Worm (Caenorhabditis elegans) whole organism, midembryonic: ENCODE data around the gene ced-6.

ENCODE experiments used
- T22C8.4 ChIP-seq: fragments of 200-800 bp; sonication (Bioruptor generic); IDR thresholded peaks from 2 replicates; pipeline ENCODE4 v1.3.6; 2022; ENCODE audit warnings: missing genetic modification characterization, missing compliant biosample characterization
- cog-1 ChIP-seq: sonication (generic microtip); optimal IDR thresholded peaks from 2 replicates; lab custom pipeline; 2016; ENCODE audit warnings: missing genetic modification characterization, missing compliant biosample characterization
- flt-1 ChIP-seq: fragments of 200-800 bp; sonication (Bioruptor generic); IDR thresholded peaks from 2 replicates; pipeline ENCODE4 v1.3.6; 2022; ENCODE audit warnings: missing genetic modification characterization, missing compliant biosample characterization
- klf-2 ChIP-seq: fragments of 200-800 bp; sonication (Bioruptor generic); conservative IDR thresholded peaks from 2 replicates; pipeline ENCODE4 v1.3.6; 2022; ENCODE audit warnings: missing genetic modification reagents, missing genetic modification characterization, missing compliant biosample characterization
- med-1 ChIP-seq: sonication (generic microtip); optimal IDR thresholded peaks from 2 replicates; lab custom pipeline; 2017; ENCODE audit warnings: missing genetic modification characterization, mild to moderate bottlenecking, missing compliant biosample characterization, antibody characterized with exemption, missing genetic modification reagents; ENCODE audit not compliant: insufficient read depth
- ref-1 ChIP-seq: fragments of 200-800 bp; sonication (Bioruptor generic); conservative IDR thresholded peaks from 2 replicates; pipeline ENCODE4 v1.3.6; 2022; ENCODE audit warnings: missing genetic modification reagents, missing genetic modification characterization, missing compliant biosample characterization
- tab-1 ChIP-seq: fragments of 200-800 bp; sonication (Bioruptor generic); IDR thresholded peaks from 2 replicates; pipeline ENCODE4 v1.3.6; 2022; ENCODE audit warnings: missing genetic modification characterization, missing compliant biosample characterization
- ztf-23 ChIP-seq: fragments of 200-800 bp; sonication (Bioruptor generic); IDR thresholded peaks from 2 replicates; pipeline ENCODE4 v1.3.6; 2022; ENCODE audit warnings: missing genetic modification reagents, missing genetic modification characterization, missing compliant biosample characterization
- ztf-29 ChIP-seq: fragments of 200-800 bp; sonication (Bioruptor generic); IDR thresholded peaks from 2 replicates; pipeline ENCODE4 v1.3.6; 2022; ENCODE audit warnings: missing genetic modification reagents, missing genetic modification characterization, missing compliant biosample characterization

Gene ced-6

ce11 chrIII:5563680-5564079 is 31.9 kb upstream of the ced-6 start:
- TF ChIP-seq ztf-23 (GFP tag; lab: Robert Waterston, UW) (no peak), tab-1 (GFP tag; lab: Robert Waterston, UW) (no peak), ref-1 (GFP tag; lab: Robert Waterston, UW) (no peak), ztf-29 (no peak), klf-2 (GFP tag; lab: Robert Waterston, UW) (no peak), T22C8.4 (GFP tag; lab: Robert Waterston, UW) (no peak), cog-1 (no peak), med-1 (no peak), flt-1 (no peak)

DNA sequence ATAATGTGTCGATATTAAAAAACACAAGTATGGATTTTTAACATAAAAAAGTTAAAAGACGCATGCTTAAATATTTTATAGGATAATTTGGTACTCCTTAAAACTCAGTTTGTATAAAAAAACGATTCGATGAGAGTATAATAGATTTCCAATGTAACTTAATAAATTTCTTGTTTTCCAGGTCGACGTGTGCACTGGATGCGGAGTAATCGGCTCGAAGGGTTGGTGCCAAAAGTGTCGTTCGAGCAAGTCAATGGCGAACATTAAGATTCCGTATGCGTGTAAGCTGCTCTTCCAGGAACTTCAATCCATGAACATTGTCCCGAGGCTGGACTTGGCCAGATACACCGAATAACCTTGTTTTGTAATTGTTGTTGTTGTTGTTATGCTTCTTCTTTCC is 31.2 kb upstream of the ced-6 start:
- no peak for TF ChIP-seq ztf-23 (GFP tag; lab: Robert Waterston, UW)
- no peak for TF ChIP-seq ztf-29
- TF ChIP-seq T22C8.4 (GFP tag; lab: Robert Waterston, UW): no peak
- no peak for TF ChIP-seq cog-1
- no peak for TF ChIP-seq klf-2 (GFP tag; lab: Robert Waterston, UW)
- TF ChIP-seq ref-1 (GFP tag; lab: Robert Waterston, UW): no peak
- TF ChIP-seq flt-1: no peak
- no peak for TF ChIP-seq med-1
- no peak for TF ChIP-seq tab-1 (GFP tag; lab: Robert Waterston, UW)

ce11 chrIII:5564799-5565198 is 30.8 kb upstream of the ced-6 start, which contains the start of gene mlc-3:
TSS of gene mlc-3 (plus strand) at chrIII:5565025.
- TF ChIP-seq flt-1: peak; percentile 69; the same call in 1 of the 2 replicates
- no peak for TF ChIP-seq tab-1 (GFP tag; lab: Robert Waterston, UW)

DNA sequence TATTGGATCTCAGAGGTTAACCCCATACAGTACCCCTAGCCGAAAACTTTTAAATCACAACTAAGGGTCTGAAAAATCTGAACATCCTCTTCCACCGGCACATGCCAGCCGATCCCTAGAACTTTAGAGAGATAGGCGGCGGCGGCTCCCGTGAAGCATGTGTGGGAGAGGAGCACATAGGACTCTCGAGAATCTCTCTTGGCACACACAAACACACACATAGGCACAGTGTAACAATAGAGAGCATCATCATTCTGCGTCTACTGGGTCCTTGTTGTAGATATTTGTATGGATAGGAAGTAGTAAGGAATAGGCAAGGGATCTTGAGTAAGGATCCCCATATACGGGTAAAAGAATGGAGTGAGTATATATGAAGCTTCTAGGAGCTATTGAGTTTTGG is 29.9 kb upstream of the ced-6 start:
- no peak for TF ChIP-seq klf-2 (GFP tag; lab: Robert Waterston, UW)
- no peak for TF ChIP-seq tab-1 (GFP tag; lab: Robert Waterston, UW)
- no peak for TF ChIP-seq ztf-23 (GFP tag; lab: Robert Waterston, UW)
- no peak for TF ChIP-seq ztf-29
- no peak for TF ChIP-seq med-1
- TF ChIP-seq flt-1: no peak
- TF ChIP-seq T22C8.4 (GFP tag; lab: Robert Waterston, UW): no peak
- no peak for TF ChIP-seq cog-1
- no peak for TF ChIP-seq ref-1 (GFP tag; lab: Robert Waterston, UW)

- TF ChIP-seq flt-1: no peak
- no peak for TF ChIP-seq cog-1
- TF ChIP-seq T22C8.4 (GFP tag; lab: Robert Waterston, UW): no peak
- peak; percentile 44; the same call in 1 of the 2 replicates for TF ChIP-seq ztf-23 (GFP tag; lab: Robert Waterston, UW)
These were observed 29.1 kb upstream of the ced-6 start for ce11 chrIII:5566496-5566895.

- TF ChIP-seq ztf-23 (GFP tag; lab: Robert Waterston, UW) (no peak), tab-1 (GFP tag; lab: Robert Waterston, UW) (0 out of 2 replicates have a peak, but pooled peaks have one; percentile 59), flt-1 (no peak)
These were observed 27.3 kb upstream of the ced-6 start for ce11 chrIII:5568265-5568664.

DNA sequence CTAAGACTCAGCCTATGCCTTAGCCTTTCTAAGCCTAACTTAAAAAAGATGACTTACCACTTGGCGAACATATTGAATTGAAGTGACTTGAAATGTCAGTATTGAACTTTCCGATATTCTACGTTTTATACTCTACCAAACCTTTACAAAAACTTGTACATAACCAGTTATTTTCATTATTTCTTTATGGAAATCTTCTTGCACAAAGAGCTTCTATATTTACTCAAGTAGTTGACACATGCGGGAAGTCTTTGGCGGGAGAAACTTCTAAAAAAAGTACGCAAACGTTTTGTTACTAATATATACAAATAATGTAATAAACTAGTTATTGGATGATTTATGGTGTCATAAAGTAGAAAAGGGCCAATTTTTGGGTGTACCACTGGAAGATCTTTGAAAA is 26.9 kb upstream of the ced-6 start, which contains the start of gene nspb-12:
Gene nspb-12, minus strand, starts transcription at position 101 of the 400 bp plus-strand sequence.
- TF ChIP-seq ref-1 (GFP tag; lab: Robert Waterston, UW) (no peak), T22C8.4 (GFP tag; lab: Robert Waterston, UW) (no peak)

DNA sequence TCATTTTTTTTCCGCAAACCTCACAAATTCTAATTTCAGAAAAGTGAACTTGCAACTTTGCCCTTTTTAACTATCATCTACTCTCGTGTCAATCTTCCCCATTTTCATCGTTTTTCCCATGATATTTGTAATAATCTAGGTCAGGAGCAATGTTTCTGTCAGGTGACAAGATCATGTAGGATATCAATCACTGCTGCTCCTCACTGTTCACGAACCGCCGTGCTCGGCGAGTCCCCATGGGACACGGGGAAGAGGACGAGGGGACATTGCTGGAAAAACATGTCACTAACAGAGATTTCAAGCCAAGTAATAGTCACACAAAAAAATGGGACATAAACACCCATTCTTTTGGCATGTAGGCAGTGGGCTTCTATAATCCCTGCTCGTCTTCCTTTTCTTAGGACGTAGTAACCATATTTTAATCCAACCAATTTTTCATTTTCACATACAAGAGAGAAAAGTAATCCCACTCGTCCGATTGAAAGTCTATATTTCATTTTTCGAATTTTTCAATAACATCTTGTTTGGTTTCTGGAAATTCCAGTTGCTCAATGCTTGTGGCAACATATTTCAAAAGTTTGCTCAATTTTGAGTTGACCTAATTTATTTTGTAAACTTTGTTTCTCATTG is 24.6 kb upstream of the ced-6 start:
- TF ChIP-seq med-1: no peak
- TF ChIP-seq cog-1: no peak
- no peak for TF ChIP-seq flt-1
- no peak for TF ChIP-seq tab-1 (GFP tag; lab: Robert Waterston, UW)
- no peak for TF ChIP-seq klf-2 (GFP tag; lab: Robert Waterston, UW)
- TF ChIP-seq ztf-23 (GFP tag; lab: Robert Waterston, UW): no peak
- TF ChIP-seq T22C8.4 (GFP tag; lab: Robert Waterston, UW): no peak
- TF ChIP-seq ref-1 (GFP tag; lab: Robert Waterston, UW): no peak
- TF ChIP-seq ztf-29: no peak

DNA sequence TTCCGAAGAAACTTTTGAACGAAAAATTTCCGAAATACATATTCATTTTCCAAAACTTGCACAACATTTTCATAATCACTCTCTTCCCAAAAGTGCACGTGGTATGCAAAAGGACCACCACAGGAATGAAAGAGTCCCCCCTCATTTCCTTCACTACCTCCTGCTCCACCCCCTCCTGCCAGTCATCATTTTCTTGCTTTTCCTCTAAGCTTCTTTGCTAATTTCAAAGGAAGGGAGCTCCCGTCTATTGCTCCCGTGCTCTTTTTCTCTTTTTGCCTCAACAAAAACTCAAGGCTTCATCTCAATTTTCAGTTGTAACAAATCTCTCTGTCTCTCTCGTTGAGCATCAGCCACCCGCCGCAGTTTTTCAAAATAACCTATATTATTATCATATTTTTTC is 22.8 kb upstream of the ced-6 start:
- TF ChIP-seq cog-1: no peak
- no peak for TF ChIP-seq T22C8.4 (GFP tag; lab: Robert Waterston, UW)
- no peak for TF ChIP-seq ztf-23 (GFP tag; lab: Robert Waterston, UW)
- no peak for TF ChIP-seq klf-2 (GFP tag; lab: Robert Waterston, UW)
- no peak for TF ChIP-seq flt-1
- no peak for TF ChIP-seq tab-1 (GFP tag; lab: Robert Waterston, UW)

ce11 chrIII:5573694-5574093 is 21.9 kb upstream of the ced-6 start, which contains the start of gene molo-1:
TSS of gene molo-1 (plus strand) at chrIII:5573994.
- TF ChIP-seq tab-1 (GFP tag; lab: Robert Waterston, UW) (no peak), T22C8.4 (GFP tag; lab: Robert Waterston, UW) (no peak), klf-2 (GFP tag; lab: Robert Waterston, UW) (no peak), ref-1 (GFP tag; lab: Robert Waterston, UW) (no peak), med-1 (no peak), cog-1 (no peak), ztf-23 (GFP tag; lab: Robert Waterston, UW) (no peak), flt-1 (no peak), ztf-29 (no peak)

DNA sequence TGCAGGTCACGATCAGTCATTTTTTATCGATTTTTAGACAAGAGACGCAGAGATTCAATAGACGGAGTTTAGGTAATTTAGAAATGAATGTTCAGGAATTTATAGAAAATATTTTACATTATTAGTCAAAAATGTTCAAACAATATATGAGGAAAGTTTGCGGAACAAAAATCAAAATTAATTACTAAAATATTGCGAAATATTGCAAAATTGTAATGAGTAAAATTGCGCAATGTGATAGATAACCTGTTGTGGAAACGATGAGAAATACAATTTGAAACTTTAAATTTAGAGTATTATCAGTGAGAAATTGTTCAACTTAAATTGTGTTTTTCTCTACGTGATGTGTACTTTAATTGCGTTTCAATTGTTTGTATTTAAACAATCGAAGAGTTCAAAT is 14.5 kb upstream of the ced-6 start, which contains the start of gene F56D2.5:
Gene F56D2.5, minus strand, starts transcription at position 371 of the 400 bp plus-strand sequence.
- TF ChIP-seq med-1: no peak
